Fruit fly (Drosophila melanogaster): Measurements from ENCODE around the gene Tip60.

DNA sequence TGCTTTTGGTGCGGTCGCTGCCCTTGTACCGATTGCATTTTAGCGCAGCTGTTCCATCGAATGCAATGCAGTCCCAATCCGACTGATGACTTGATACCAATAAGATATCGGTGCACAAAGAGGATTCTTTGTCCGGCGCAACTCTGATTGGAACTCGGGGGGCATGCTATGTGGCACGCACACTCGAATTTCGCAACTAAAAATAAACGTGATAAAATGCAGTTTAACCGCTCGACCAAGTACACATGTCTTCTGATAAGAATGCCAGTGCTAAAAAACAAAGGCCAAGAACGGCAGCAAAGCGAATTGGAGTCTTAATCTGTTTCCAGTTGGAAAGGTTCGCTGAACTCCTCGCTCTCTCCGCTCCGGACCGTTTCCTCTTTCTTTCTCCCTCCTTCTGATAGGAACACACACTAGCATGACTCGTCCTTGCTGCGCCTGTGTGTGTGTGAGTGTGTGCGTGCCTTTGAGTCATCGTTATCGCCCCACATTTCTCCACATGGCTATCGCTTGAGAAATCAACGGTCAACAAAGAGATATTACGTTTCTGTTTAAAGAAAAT, 8.6 kb downstream of the Tip60 start:
- TF ChIP-seq psq (optimal IDR thresholded peaks at IDR 0.05) (no peak), EcR (GFP tag; optimal IDR thresholded peaks at IDR 0.05) (no peak), Dll (optimal IDR thresholded peaks at IDR 0.05) (no peak), CG8478 (optimal IDR thresholded peaks at IDR 0.05) (no peak), usp (GFP tag; optimal IDR thresholded peaks at IDR 0.05) (no peak), pan (optimal IDR thresholded peaks at IDR 0.05) (no peak)
